Worm (Caenorhabditis elegans) whole organism, L2 larva: Measurements from ENCODE around the gene F57F4.1.

ENCODE experiments used
- C34F6.9 ChIP-seq: fragments of 150-350 bp; optimal IDR thresholded peaks from 2 replicates; lab custom pipeline; 2014; ENCODE audit warnings: missing biosample characterization, missing genetic modification characterization
- F13H6.1 ChIP-seq: sonication (generic microtip); optimal IDR thresholded peaks from 2 replicates; lab custom pipeline; 2016; ENCODE audit warnings: missing genetic modification characterization, missing compliant biosample characterization
- R02D3.7 ChIP-seq: fragments of 150-350 bp; optimal IDR thresholded peaks from 2 replicates; lab custom pipeline; 2014; ENCODE audit warnings: missing biosample characterization, missing genetic modification characterization
- Y55F3AM.14 ChIP-seq: fragments of 200-800 bp; sonication (Bioruptor generic); optimal IDR thresholded peaks from 2 replicates; lab custom pipeline; 2018; ENCODE audit warnings: mild to moderate bottlenecking, missing genetic modification characterization, missing compliant biosample characterization
- ZK546.5 ChIP-seq: sonication (generic microtip); optimal IDR thresholded peaks from 2 replicates; lab custom pipeline; 2017; ENCODE audit warnings: missing biosample characterization, missing genetic modification characterization
- alr-1 ChIP-seq: fragments of 150-350 bp; optimal IDR thresholded peaks from 2 replicates; lab custom pipeline; 2014; ENCODE audit warnings: missing biosample characterization, missing genetic modification characterization
- ama-1 ChIP-seq: fragments of 150-350 bp; optimal IDR thresholded peaks from 2 replicates; lab custom pipeline; 2018; ENCODE audit warnings: inconsistent platforms
- blmp-1 ChIP-seq: sonication (generic microtip); optimal IDR thresholded peaks from 2 replicates; lab custom pipeline; 2017; ENCODE audit warnings: missing genetic modification characterization, mild to moderate bottlenecking, missing compliant biosample characterization, antibody characterized with exemption, moderate library complexity; ENCODE audit not compliant: insufficient read depth
- ceh-16 ChIP-seq: fragments of 150-350 bp; optimal IDR thresholded peaks from 2 replicates; lab custom pipeline; 2014; ENCODE audit warnings: missing biosample characterization, missing genetic modification characterization
- ceh-82 ChIP-seq: fragments of 150-350 bp; optimal IDR thresholded peaks from 2 replicates; lab custom pipeline; 2014; ENCODE audit warnings: missing biosample characterization, missing genetic modification characterization
- crh-2 ChIP-seq: sonication (generic microtip); optimal IDR thresholded peaks from 2 replicates; lab custom pipeline; 2017; ENCODE audit warnings: missing biosample characterization, missing genetic modification characterization
- dmd-4 ChIP-seq: sonication (generic microtip); optimal IDR thresholded peaks from 2 replicates; lab custom pipeline; 2017; ENCODE audit warnings: missing biosample characterization, missing genetic modification characterization
- egl-27 ChIP-seq: sonication (generic microtip); optimal IDR thresholded peaks from 3 replicates; lab custom pipeline; 2017; ENCODE audit warnings: missing biosample characterization, missing genetic modification reagents, missing genetic modification characterization
- elt-1 ChIP-seq: fragments of 150-350 bp; optimal IDR thresholded peaks from 2 replicates; lab custom pipeline; 2014; ENCODE audit warnings: missing biosample characterization, missing genetic modification characterization
- fos-1 ChIP-seq: fragments of 150-350 bp; optimal IDR thresholded peaks from 2 replicates; lab custom pipeline; 2014; ENCODE audit warnings: missing biosample characterization, missing genetic modification characterization
- gmeb-1 ChIP-seq: fragments of 150-350 bp; optimal IDR thresholded peaks from 2 replicates; lab custom pipeline; 2014; ENCODE audit warnings: missing biosample characterization, missing genetic modification characterization
- lin-11 ChIP-seq: fragments of 150-350 bp; sonication (generic microtip); optimal IDR thresholded peaks from 2 replicates; lab custom pipeline; 2014; ENCODE audit warnings: missing biosample characterization, missing genetic modification characterization, inconsistent platforms, mixed read lengths
- lin-13 ChIP-seq: fragments of 150-350 bp; optimal IDR thresholded peaks from 2 replicates; lab custom pipeline; 2014; ENCODE audit warnings: missing biosample characterization, missing genetic modification reagents, missing genetic modification characterization
- lin-39 ChIP-seq: fragments of 150-350 bp; optimal IDR thresholded peaks from 2 replicates; lab custom pipeline; 2014; ENCODE audit warnings: missing biosample characterization, missing genetic modification reagents, missing genetic modification characterization
- lsy-2 ChIP-seq, 2 experiments: fragments of 150-350 bp in 1 of 2; sonication (generic microtip) in 1 of 2; optimal IDR thresholded peaks; 2 replicates each; lab custom pipeline; 2014 to 2017; ENCODE audit warnings: missing biosample characterization in 2 of 2, missing genetic modification characterization in 2 of 2
- mab-5 ChIP-seq: fragments of 150-350 bp; optimal IDR thresholded peaks from 2 replicates; lab custom pipeline; 2014; ENCODE audit warnings: missing biosample characterization, missing genetic modification characterization
- mbf-1 ChIP-seq: sonication (generic microtip); optimal IDR thresholded peaks from 2 replicates; lab custom pipeline; 2017; ENCODE audit warnings: missing biosample characterization, missing genetic modification characterization
- mdl-1 ChIP-seq, 2 experiments: fragments of 150-350 bp in 1 of 2; sonication (generic microtip) in 1 of 2; optimal IDR thresholded peaks; 2 replicates each; lab custom pipeline; 2017; ENCODE audit warnings: missing biosample characterization in 2 of 2, missing genetic modification characterization in 2 of 2
- nhr-12 ChIP-seq: fragments of 150-350 bp; optimal IDR thresholded peaks from 2 replicates; lab custom pipeline; 2014; ENCODE audit warnings: missing biosample characterization, missing genetic modification characterization
- nhr-129 ChIP-seq: fragments of 150-350 bp; optimal IDR thresholded peaks from 2 replicates; lab custom pipeline; 2014; ENCODE audit warnings: missing biosample characterization, missing genetic modification characterization
- nhr-21 ChIP-seq: fragments of 150-350 bp; optimal IDR thresholded peaks from 2 replicates; lab custom pipeline; 2014; ENCODE audit warnings: missing biosample characterization, missing genetic modification characterization
- nhr-23 ChIP-seq: fragments of 150-350 bp; optimal IDR thresholded peaks from 2 replicates; lab custom pipeline; 2014; ENCODE audit warnings: missing biosample characterization, missing genetic modification reagents, missing genetic modification characterization
- nhr-237 ChIP-seq: fragments of 150-350 bp; optimal IDR thresholded peaks from 2 replicates; lab custom pipeline; 2014; ENCODE audit warnings: missing biosample characterization, missing genetic modification characterization
- nhr-25 ChIP-seq: fragments of 150-350 bp; sonication (generic microtip); optimal IDR thresholded peaks from 3 replicates; lab custom pipeline; 2014; ENCODE audit warnings: missing biosample characterization, missing genetic modification characterization
- nhr-77 ChIP-seq: fragments of 150-350 bp; optimal IDR thresholded peaks from 2 replicates; lab custom pipeline; 2014; ENCODE audit warnings: missing biosample characterization, missing genetic modification characterization
- peb-1 ChIP-seq: fragments of 150-350 bp; optimal IDR thresholded peaks from 2 replicates; lab custom pipeline; 2014; ENCODE audit warnings: missing biosample characterization, missing genetic modification characterization
- sem-4 ChIP-seq: fragments of 150-350 bp; optimal IDR thresholded peaks from 2 replicates; lab custom pipeline; 2014; ENCODE audit warnings: missing biosample characterization, missing genetic modification reagents, missing genetic modification characterization
- sma-9 ChIP-seq, 2 experiments: fragments of 150-350 bp in 1 of 2; sonication (generic microtip) in 1 of 2; optimal IDR thresholded peaks; 2 replicates each; lab custom pipeline; 2014 to 2016; ENCODE audit warnings: missing genetic modification characterization in 2 of 2, mild to moderate bottlenecking in 1 of 2, missing biosample characterization in 1 of 2, missing compliant biosample characterization in 1 of 2, missing genetic modification reagents in 1 of 2, moderate library complexity in 1 of 2
- unc-55 ChIP-seq: fragments of 150-350 bp; sonication (generic microtip); optimal IDR thresholded peaks from 3 replicates; lab custom pipeline; 2014; ENCODE audit warnings: missing biosample characterization, missing genetic modification reagents, missing genetic modification characterization
- unc-62 ChIP-seq: fragments of 150-350 bp; optimal IDR thresholded peaks from 2 replicates; lab custom pipeline; 2014; ENCODE audit warnings: missing biosample characterization, missing genetic modification reagents, missing genetic modification characterization
- zag-1 ChIP-seq: fragments of 150-350 bp; optimal IDR thresholded peaks from 2 replicates; lab custom pipeline; 2014; ENCODE audit warnings: missing biosample characterization, missing genetic modification characterization
- ztf-11 ChIP-seq: sonication (generic microtip); optimal IDR thresholded peaks from 2 replicates; lab custom pipeline; 2017; ENCODE audit warnings: missing biosample characterization, missing genetic modification characterization
- ztf-4 ChIP-seq: fragments of 150-350 bp; optimal IDR thresholded peaks from 2 replicates; lab custom pipeline; 2014; ENCODE audit warnings: missing biosample characterization, missing genetic modification characterization

F57F4.1 gene

ce11 chrV:6374844-6375243 is 15.4 kb upstream of the F57F4.1 start, which contains the start of gene F13H6.5:
Gene F13H6.5, minus strand, starts transcription at chrV:6374944.
- TF ChIP-seq Y55F3AM.14 (GFP tag; lab: Kevin White, UChicago): no peak
- TF ChIP-seq unc-55 (GFP tag; lab: Kevin White, UChicago): no peak
- no peak for TF ChIP-seq nhr-25 (tag; lab: Kevin White, UChicago)
- no peak for TF ChIP-seq mab-5 (tag; lab: Kevin White, UChicago)
- TF ChIP-seq nhr-129 (tag; lab: Kevin White, UChicago): no peak
- no peak for TF ChIP-seq alr-1 (tag; lab: Kevin White, UChicago)
- TF ChIP-seq egl-27: no peak
- TF ChIP-seq nhr-77 (tag; lab: Kevin White, UChicago): no peak
- no peak for TF ChIP-seq zag-1 (tag; lab: Kevin White, UChicago)
- no peak for TF ChIP-seq unc-62 (GFP tag; lab: Kevin White, UChicago)
- TF ChIP-seq ztf-4 (tag; lab: Kevin White, UChicago): no peak
- TF ChIP-seq elt-1: no peak
- no peak for TF ChIP-seq blmp-1 (tag; lab: Kevin White, UChicago)
- no peak for TF ChIP-seq lsy-2 (tag; optimal IDR thresholded peaks at IDR 0.05; lab: Kevin White, UChicago)
- no peak for TF ChIP-seq lin-13 (GFP tag; lab: Kevin White, UChicago)
- no peak for TF ChIP-seq ztf-11 (tag; lab: Kevin White, UChicago)
- no peak for TF ChIP-seq nhr-12 (tag; lab: Kevin White, UChicago)
- no peak for TF ChIP-seq lin-11 (tag; lab: Kevin White, UChicago)

DNA sequence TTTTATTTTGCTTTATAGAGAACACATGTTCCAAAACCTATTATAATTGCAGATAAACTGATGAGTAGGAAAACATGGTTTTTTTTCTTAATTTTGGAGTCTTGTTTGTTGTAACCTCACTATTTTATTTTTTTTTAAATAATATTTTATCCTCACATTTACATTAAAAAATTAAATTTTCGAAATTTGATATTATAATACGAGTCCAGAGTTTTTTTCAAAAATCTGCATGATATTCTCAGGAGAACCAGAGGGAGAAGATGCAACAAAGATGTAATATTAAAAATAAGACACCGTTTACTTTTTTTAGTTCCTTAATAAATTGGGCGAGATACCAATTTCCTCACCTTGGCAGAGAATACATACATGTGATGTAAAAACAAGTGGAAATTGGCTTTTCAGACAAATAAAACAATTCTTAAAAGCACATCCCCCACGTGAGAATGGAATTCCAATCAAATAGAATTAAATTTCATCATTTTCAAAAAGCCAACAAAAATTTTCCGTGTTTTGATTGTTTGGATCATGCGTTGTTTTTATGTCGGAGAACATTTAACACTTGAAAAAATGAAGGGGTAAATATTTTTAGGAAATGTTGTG is 4.5 kb upstream of the F57F4.1 start:
- TF ChIP-seq nhr-12 (tag; lab: Kevin White, UChicago): no peak
- no peak for TF ChIP-seq nhr-237
- no peak for TF ChIP-seq alr-1 (tag; lab: Kevin White, UChicago)
- no peak for TF ChIP-seq ceh-16 (tag; lab: Kevin White, UChicago)
- TF ChIP-seq elt-1: no peak
- TF ChIP-seq C34F6.9 (tag; lab: Kevin White, UChicago): no peak
- no peak for TF ChIP-seq F13H6.1 (tag; lab: Kevin White, UChicago)
- no peak for TF ChIP-seq gmeb-1 (tag; lab: Kevin White, UChicago)
- TF ChIP-seq Y55F3AM.14 (GFP tag; lab: Kevin White, UChicago): no peak
- no peak for TF ChIP-seq peb-1 (tag; lab: Kevin White, UChicago)
- no peak for TF ChIP-seq fos-1 (tag; lab: Kevin White, UChicago)
- TF ChIP-seq ZK546.5 (tag; lab: Kevin White, UChicago): no peak
- TF ChIP-seq nhr-21 (tag; lab: Kevin White, UChicago): no peak
- no peak for TF ChIP-seq nhr-23 (tag; lab: Kevin White, UChicago)
- TF ChIP-seq sem-4 (tag; lab: Kevin White, UChicago): no peak
- no peak for TF ChIP-seq ama-1 (lab: Kevin White, UChicago)

ce11 chrV:6389634-6390033 is 629 bp upstream of the F57F4.1 start, which contains the start of gene F57F4.2:
Gene F57F4.2, minus strand, starts transcription at chrV:6389734.
- TF ChIP-seq fos-1 (tag; lab: Kevin White, UChicago): no peak
- no peak for TF ChIP-seq nhr-77 (tag; lab: Kevin White, UChicago)
- no peak for TF ChIP-seq ZK546.5 (tag; lab: Kevin White, UChicago)
- no peak for TF ChIP-seq R02D3.7 (tag; lab: Kevin White, UChicago)
- no peak for TF ChIP-seq mab-5 (tag; lab: Kevin White, UChicago)
- TF ChIP-seq nhr-23 (tag; lab: Kevin White, UChicago): no peak

DNA sequence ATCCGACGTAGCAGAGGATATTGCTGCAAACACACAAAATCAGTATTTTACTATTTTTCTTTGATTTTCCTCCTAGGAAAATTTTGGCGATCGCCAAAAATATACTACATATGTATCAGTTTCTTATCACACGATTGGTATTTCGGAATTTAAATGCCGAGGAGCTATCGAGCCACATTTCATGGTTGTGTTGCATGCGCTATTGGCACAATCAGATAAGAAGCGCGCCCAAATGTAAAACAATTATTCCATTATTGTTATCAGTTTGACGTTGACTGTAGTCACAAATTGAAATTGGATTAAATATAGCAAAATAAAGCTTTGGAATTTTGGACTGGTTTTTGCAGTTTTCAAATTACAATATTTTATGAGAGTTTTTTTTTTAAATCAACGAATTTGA is 8.7 kb downstream of the F57F4.1 start:
- TF ChIP-seq crh-2 (tag; lab: Kevin White, UChicago) (peak; percentile 3), dmd-4 (tag; lab: Kevin White, UChicago) (no peak), mdl-1 (tag; optimal IDR thresholded peaks at IDR 0.05; lab: Kevin White, UChicago) (no peak), zag-1 (tag; lab: Kevin White, UChicago) (no peak), nhr-21 (tag; lab: Kevin White, UChicago) (no peak), ceh-82 (no peak), nhr-237 (no peak), fos-1 (tag; lab: Kevin White, UChicago) (peak; percentile 67), peb-1 (tag; lab: Kevin White, UChicago) (no peak), lin-39 (no peak), mbf-1 (tag; lab: Kevin White, UChicago) (no peak), gmeb-1 (tag; lab: Kevin White, UChicago) (no peak), Y55F3AM.14 (GFP tag; lab: Kevin White, UChicago) (no peak), sma-9 (GFP tag; optimal IDR thresholded peaks at IDR 0.05; lab: Kevin White, UChicago) (peak; percentile 50), sma-9 (tag; optimal IDR thresholded peaks at IDR 0.05; lab: Kevin White, UChicago) (no peak)
